Worm (Caenorhabditis elegans) whole organism, young adult: ENCODE data around the gene nspc-18.
A peak's percentile ranks its signal among the peaks of the same experiment; 100 is the strongest.

Source experiments
- B0019.2 ChIP-seq: fragments of 200-800 bp; sonication (Bioruptor generic); conservative IDR thresholded peaks from 2 replicates; pipeline ENCODE4 v1.3.6; 2022; ENCODE audit warnings: missing genetic modification reagents, missing genetic modification characterization, missing compliant biosample characterization
- B0035.1 ChIP-seq: sonication (generic microtip); optimal IDR thresholded peaks from 2 replicates; lab custom pipeline; 2016; ENCODE audit warnings: missing genetic modification characterization, mild to moderate bottlenecking, missing compliant biosample characterization, missing genotype, missing genetic modification reagents
- B0336.3 ChIP-seq: fragments of 200-800 bp; sonication (Bioruptor generic); IDR thresholded peaks from 2 replicates; pipeline ENCODE4 v1.3.6; 2022; ENCODE audit warnings: missing genetic modification characterization, missing compliant biosample characterization
- C06A6.2 ChIP-seq: fragments of 200-800 bp; sonication (Bioruptor generic); conservative IDR thresholded peaks from 2 replicates; pipeline ENCODE4 v1.3.6; 2022; ENCODE audit warnings: missing genetic modification characterization, missing compliant biosample characterization
- C17E4.6 ChIP-seq: fragments of 200-800 bp; sonication (Bioruptor generic); IDR thresholded peaks from 2 replicates; pipeline ENCODE4 v1.3.6; 2022; ENCODE audit warnings: missing genetic modification reagents, missing genetic modification characterization, missing compliant biosample characterization
- D2030.7 ChIP-seq: fragments of 200-800 bp; sonication (Bioruptor generic); IDR thresholded peaks from 2 replicates; pipeline ENCODE4 v1.3.6; 2022; ENCODE audit warnings: missing genetic modification reagents, missing genetic modification characterization, missing compliant biosample characterization
- F39B2.1 ChIP-seq: fragments of 200-800 bp; sonication (Bioruptor generic); IDR thresholded peaks from 2 replicates; pipeline ENCODE4 v1.3.6; 2022; ENCODE audit warnings: missing genetic modification reagents, missing genetic modification characterization, missing compliant biosample characterization
- F49E8.2 ChIP-seq: sonication (generic microtip); optimal IDR thresholded peaks from 3 replicates; lab custom pipeline; 2017; ENCODE audit warnings: missing genetic modification characterization, mild to moderate bottlenecking, missing compliant biosample characterization, antibody characterized with exemption, moderate library complexity; ENCODE audit not compliant: insufficient read depth
- K11D2.4 ChIP-seq: fragments of 200-800 bp; sonication (Bioruptor generic); IDR thresholded peaks from 2 replicates; pipeline ENCODE4 v1.3.6; 2022; ENCODE audit warnings: missing genetic modification reagents, missing genetic modification characterization, missing compliant biosample characterization
- K12H6.12 ChIP-seq: fragments of 200-800 bp; sonication (Bioruptor generic); optimal IDR thresholded peaks from 2 replicates; lab custom pipeline; 2018; ENCODE audit warnings: mild to moderate bottlenecking, missing genetic modification characterization, missing compliant biosample characterization
- T07F8.4 ChIP-seq: sonication (generic microtip); optimal IDR thresholded peaks from 2 replicates; lab custom pipeline; 2016; ENCODE audit warnings: mild to moderate bottlenecking, missing genetic modification characterization, moderate library complexity, missing compliant biosample characterization
- Y56A3A.18 ChIP-seq: fragments of 200-800 bp; sonication (Bioruptor generic); IDR thresholded peaks from 2 replicates; pipeline ENCODE4 v1.3.6; 2022; ENCODE audit warnings: missing genetic modification reagents, missing genetic modification characterization, missing compliant biosample characterization
- akir-1 ChIP-seq: fragments of 200-800 bp; sonication (Bioruptor generic); optimal IDR thresholded peaks from 2 replicates; lab custom pipeline; 2018; ENCODE audit warnings: mild to moderate bottlenecking, missing genetic modification characterization, moderate library complexity, missing compliant biosample characterization
- aptf-3 ChIP-seq: fragments of 200-800 bp; sonication (Bioruptor generic); IDR thresholded peaks from 2 replicates; pipeline ENCODE4 v1.3.6; 2022; ENCODE audit warnings: missing genetic modification characterization, missing compliant biosample characterization
- bed-1 ChIP-seq: fragments of 200-800 bp; sonication (Bioruptor generic); IDR thresholded peaks from 2 replicates; pipeline ENCODE4 v1.3.6; 2022; ENCODE audit warnings: missing genetic modification reagents, missing genetic modification characterization, missing compliant biosample characterization
- ccch-3 ChIP-seq: fragments of 200-800 bp; sonication (Bioruptor generic); optimal IDR thresholded peaks from 2 replicates; lab custom pipeline; 2018; ENCODE audit warnings: mild to moderate bottlenecking, missing genetic modification characterization, missing compliant biosample characterization
- cebp-1 ChIP-seq, 2 experiments: fragments of 200-800 bp in 1 of 2; sonication (Bioruptor generic) in 1 of 2; sonication (generic microtip) in 1 of 2; IDR thresholded peaks in 1 of 2; optimal IDR thresholded peaks in 1 of 2; 2 replicates each; pipeline versions ENCODE4 v1.3.6 to Lab custom; 2017 to 2022; ENCODE audit warnings: missing compliant biosample characterization in 2 of 2, missing genetic modification characterization in 2 of 2, mild to moderate bottlenecking in 1 of 2, missing genetic modification reagents in 1 of 2, moderate library complexity in 1 of 2
- ceh-100 ChIP-seq: fragments of 200-800 bp; sonication (Bioruptor generic); IDR thresholded peaks from 2 replicates; pipeline ENCODE4 v1.3.6; 2022; ENCODE audit warnings: missing genetic modification reagents, missing genetic modification characterization, missing compliant biosample characterization
- ceh-27 ChIP-seq: fragments of 200-800 bp; sonication (Bioruptor generic); optimal IDR thresholded peaks from 2 replicates; lab custom pipeline; 2018; ENCODE audit warnings: mild to moderate bottlenecking, missing genetic modification characterization, moderate library complexity, missing compliant biosample characterization
- ceh-91 ChIP-seq: fragments of 200-800 bp; sonication (Bioruptor generic); IDR thresholded peaks from 2 replicates; pipeline ENCODE4 v1.3.6; 2022; ENCODE audit warnings: missing genetic modification reagents, missing genetic modification characterization, missing compliant biosample characterization
- chd-7 ChIP-seq: sonication (generic microtip); optimal IDR thresholded peaks from 2 replicates; lab custom pipeline; 2016; ENCODE audit warnings: mild to moderate bottlenecking, missing genetic modification characterization, moderate library complexity, missing compliant biosample characterization
- dpl-1 ChIP-seq: fragments of 150-350 bp; optimal IDR thresholded peaks from 2 replicates; lab custom pipeline; 2014; ENCODE audit warnings: missing biosample characterization, missing genetic modification reagents, missing genetic modification characterization
- egl-18 ChIP-seq: fragments of 200-800 bp; sonication (Bioruptor generic); IDR thresholded peaks from 2 replicates; pipeline ENCODE4 v1.3.6; 2022; ENCODE audit warnings: missing genetic modification reagents, missing genetic modification characterization, missing compliant biosample characterization
- ets-4 ChIP-seq: fragments of 200-800 bp; sonication (Bioruptor generic); optimal IDR thresholded peaks from 2 replicates; lab custom pipeline; 2018; ENCODE audit warnings: mild to moderate bottlenecking, missing genetic modification characterization, missing compliant biosample characterization
- hlh-12 ChIP-seq: sonication (generic microtip); optimal IDR thresholded peaks from 2 replicates; lab custom pipeline; 2016; ENCODE audit warnings: missing genetic modification characterization, missing compliant biosample characterization
- lag-1 ChIP-seq: fragments of 200-800 bp; sonication (Bioruptor generic); IDR thresholded peaks from 2 replicates; pipeline ENCODE4 v1.3.6; 2022; ENCODE audit warnings: missing genetic modification reagents, missing genetic modification characterization, missing compliant biosample characterization
- lin-26 ChIP-seq: fragments of 200-800 bp; sonication (Bioruptor generic); IDR thresholded peaks from 2 replicates; pipeline ENCODE4 v1.3.6; 2022; ENCODE audit warnings: missing genetic modification reagents, missing genetic modification characterization, missing compliant biosample characterization
- lin-40 ChIP-seq: sonication (generic microtip); optimal IDR thresholded peaks from 2 replicates; lab custom pipeline; 2016; ENCODE audit warnings: missing genetic modification characterization, mild to moderate bottlenecking, missing compliant biosample characterization, missing genotype, missing genetic modification reagents
- lir-1 ChIP-seq: fragments of 200-800 bp; sonication (Bioruptor generic); conservative IDR thresholded peaks from 2 replicates; pipeline ENCODE4 v1.3.6; 2022; ENCODE audit warnings: missing genetic modification reagents, missing genetic modification characterization, missing compliant biosample characterization
- madf-3 ChIP-seq: fragments of 200-800 bp; sonication (Bioruptor generic); IDR thresholded peaks from 2 replicates; pipeline ENCODE4 v1.3.6; 2022; ENCODE audit warnings: missing genetic modification reagents, missing genetic modification characterization, missing compliant biosample characterization
- madf-6 ChIP-seq: fragments of 200-800 bp; sonication (Bioruptor generic); IDR thresholded peaks from 2 replicates; pipeline ENCODE4 v1.3.6; 2022; ENCODE audit warnings: missing genetic modification reagents, missing genetic modification characterization, missing compliant biosample characterization
- mel-28 ChIP-seq: sonication (generic microtip); optimal IDR thresholded peaks from 2 replicates; lab custom pipeline; 2016; ENCODE audit warnings: borderline replicate concordance, mild to moderate bottlenecking, missing genetic modification characterization, missing compliant biosample characterization
- mxl-1 ChIP-seq: sonication (generic microtip); optimal IDR thresholded peaks from 2 replicates; lab custom pipeline; 2016; ENCODE audit warnings: missing genetic modification characterization, missing compliant biosample characterization
- nfya-1 ChIP-seq: sonication (generic microtip); optimal IDR thresholded peaks from 2 replicates; lab custom pipeline; 2017; ENCODE audit warnings: antibody characterized with exemption, missing compliant biosample characterization, missing genetic modification characterization, borderline replicate concordance; ENCODE audit not compliant: insufficient read depth
- nhr-120 ChIP-seq: fragments of 200-800 bp; sonication (Bioruptor generic); IDR thresholded peaks from 2 replicates; pipeline ENCODE4 v1.3.6; 2022; ENCODE audit warnings: missing genetic modification characterization, missing compliant biosample characterization
- nhr-179 ChIP-seq: sonication (generic microtip); optimal IDR thresholded peaks from 2 replicates; lab custom pipeline; 2016; ENCODE audit warnings: mild to moderate bottlenecking, missing genetic modification characterization, missing compliant biosample characterization
- pha-4 ChIP-seq: fragments of 150-350 bp; sonication (generic microtip); optimal IDR thresholded peaks from 2 replicates; lab custom pipeline; 2014; ENCODE audit warnings: missing biosample characterization, missing genetic modification reagents, missing genetic modification characterization
- rcor-1 ChIP-seq: fragments of 200-800 bp; sonication (Bioruptor generic); IDR thresholded peaks from 2 replicates; pipeline ENCODE4 v1.3.6; 2022; ENCODE audit warnings: missing genetic modification reagents, missing genetic modification characterization, missing compliant biosample characterization
- repo-1 ChIP-seq: sonication (generic microtip); optimal IDR thresholded peaks from 2 replicates; lab custom pipeline; 2017; ENCODE audit warnings: mild to moderate bottlenecking, missing genetic modification characterization, missing compliant biosample characterization
- snpc-1.3 ChIP-seq: sonication (generic microtip); optimal IDR thresholded peaks from 2 replicates; lab custom pipeline; 2017; ENCODE audit warnings: missing genetic modification characterization, mild to moderate bottlenecking, missing compliant biosample characterization, antibody characterized with exemption, moderate library complexity, missing genotype, missing genetic modification reagents; ENCODE audit not compliant: insufficient read depth
- snpc-3.4 ChIP-seq: sonication (generic microtip); optimal IDR thresholded peaks from 2 replicates; lab custom pipeline; 2017; ENCODE audit warnings: missing genetic modification characterization, mild to moderate bottlenecking, missing compliant biosample characterization, antibody characterized with exemption, moderate library complexity, missing genotype, missing genetic modification reagents
- unc-62 ChIP-seq: fragments of 150-350 bp; optimal IDR thresholded peaks from 2 replicates; lab custom pipeline; 2014; ENCODE audit warnings: missing biosample characterization, missing genetic modification reagents, missing genetic modification characterization
- xnd-1 ChIP-seq: sonication (generic microtip); optimal IDR thresholded peaks from 2 replicates; lab custom pipeline; 2016; ENCODE audit warnings: missing genotype, missing genetic modification reagents, missing genetic modification characterization, missing compliant biosample characterization
- zfh-2 ChIP-seq: fragments of 200-800 bp; sonication (Bioruptor generic); conservative IDR thresholded peaks from 2 replicates; pipeline ENCODE4 v1.3.6; 2022; ENCODE audit warnings: missing genetic modification reagents, missing genetic modification characterization, missing compliant biosample characterization
- ztf-22 ChIP-seq: fragments of 200-800 bp; sonication (Bioruptor generic); optimal IDR thresholded peaks from 2 replicates; lab custom pipeline; 2018; ENCODE audit warnings: mild to moderate bottlenecking, missing genetic modification characterization, moderate library complexity, missing compliant biosample characterization

nspc-18 gene

DNA sequence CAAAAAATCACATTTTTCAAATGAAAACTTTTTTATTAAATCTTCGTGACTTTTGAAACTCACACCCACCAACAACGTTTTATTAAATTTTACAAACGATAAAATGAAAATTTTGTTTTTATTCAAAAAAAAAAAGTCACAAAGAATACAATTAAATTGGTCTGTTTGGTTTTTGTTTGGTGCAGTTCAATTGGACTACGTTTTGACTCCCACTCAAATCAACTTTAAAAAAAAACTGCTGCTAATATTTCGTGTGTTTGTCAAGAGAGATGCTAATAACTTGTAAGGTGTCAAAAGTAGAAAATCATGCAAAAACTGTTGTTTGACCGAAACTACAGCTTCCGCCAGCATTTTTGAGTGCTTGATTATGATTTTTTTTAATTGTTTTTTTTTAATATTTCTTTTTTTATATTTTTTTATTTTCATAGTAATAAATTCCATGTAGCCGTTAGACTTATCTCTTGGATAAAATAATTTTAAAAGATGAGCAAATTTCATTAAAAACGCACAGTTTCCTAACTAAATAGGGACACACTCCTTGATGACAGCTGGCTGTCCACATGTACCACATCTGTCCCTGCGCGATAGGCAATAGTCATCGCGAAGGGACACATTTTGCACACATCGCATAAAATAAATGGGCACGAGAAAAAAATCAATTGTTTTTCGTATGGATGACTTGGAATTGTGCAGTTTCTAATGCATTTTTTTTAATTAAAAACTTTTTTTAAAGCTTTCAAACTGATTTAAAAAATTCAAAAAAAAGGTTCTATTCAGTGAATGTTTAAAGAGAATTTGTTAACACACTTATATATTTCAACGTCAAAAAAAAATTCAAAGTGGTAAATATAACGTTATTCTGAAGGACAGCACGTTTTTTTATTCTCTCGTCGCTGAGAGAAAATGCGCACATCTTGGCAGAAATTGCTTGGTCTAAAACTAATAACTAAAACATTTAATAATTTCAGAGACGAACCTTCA, 1.8 kb downstream of the nspc-18 start:
- TF ChIP-seq K11D2.4 (GFP tag; lab: Robert Waterston, UW) (peak; percentile 100), mxl-1 (tag; lab: Kevin White, UChicago) (peak; percentile 66), B0019.2 (GFP tag; lab: Robert Waterston, UW) (no peak), nhr-179 (tag; lab: Kevin White, UChicago) (peak; percentile 87), egl-18 (GFP tag; lab: Robert Waterston, UW) (peak; percentile 97), cebp-1 (GFP tag; IDR thresholded peaks at IDR 0.05; lab: Robert Waterston, UW) (peak; percentile 82), cebp-1 (tag; optimal IDR thresholded peaks at IDR 0.05; lab: Kevin White, UChicago) (peak; percentile 98), lir-1 (GFP tag; lab: Robert Waterston, UW) (peak; percentile 94), K12H6.12 (peak; percentile 98), chd-7 (tag; lab: Kevin White, UChicago) (peak; percentile 98), rcor-1 (GFP tag; lab: Robert Waterston, UW) (peak; percentile 97), B0336.3 (GFP tag; lab: Robert Waterston, UW) (peak; percentile 100), hlh-12 (tag; lab: Kevin White, UChicago) (peak; percentile 33), lin-40 (tag; lab: Kevin White, UChicago) (peak; percentile 100), pha-4 (tag; lab: Kevin White, UChicago) (peak; percentile 40), F39B2.1 (GFP tag; lab: Robert Waterston, UW) (0 out of 2 replicates have a peak, but pooled peaks have one; percentile 54), ccch-3 (GFP tag; lab: Kevin White, UChicago) (peak; percentile 87), nfya-1 (tag; lab: Kevin White, UChicago) (no peak), aptf-3 (no peak), xnd-1 (tag; lab: Kevin White, UChicago) (no peak), lag-1 (GFP tag; lab: Robert Waterston, UW) (peak; percentile 92), F49E8.2 (no peak), lin-26 (peak; percentile 85), ztf-22 (GFP tag; lab: Kevin White, UChicago) (peak; percentile 98), Y56A3A.18 (peak; percentile 100), dpl-1 (GFP tag; lab: Kevin White, UChicago) (no peak), B0035.1 (tag; lab: Kevin White, UChicago) (peak; percentile 97), repo-1 (tag; lab: Kevin White, UChicago) (peak; percentile 100), D2030.7 (GFP tag; lab: Robert Waterston, UW) (no peak), bed-1 (GFP tag; lab: Robert Waterston, UW) (0 out of 2 replicates have a peak, but pooled peaks have one; percentile 68), akir-1 (peak; percentile 72), mel-28 (tag; lab: Kevin White, UChicago) (peak; percentile 75), ets-4 (peak; percentile 93), C17E4.6 (GFP tag; lab: Robert Waterston, UW) (peak; percentile 96), unc-62 (GFP tag; lab: Kevin White, UChicago) (peak; percentile 79), C06A6.2 (GFP tag; lab: Robert Waterston, UW) (peak; percentile 98), T07F8.4 (tag; lab: Kevin White, UChicago) (peak; percentile 95), snpc-1.3 (tag; lab: Kevin White, UChicago) (peak; percentile 56), madf-6 (GFP tag; lab: Robert Waterston, UW) (no peak), madf-3 (peak; percentile 88), ceh-27 (GFP tag; lab: Kevin White, UChicago) (peak; percentile 99), zfh-2 (GFP tag; lab: Robert Waterston, UW) (no peak), nhr-120 (peak; percentile 95), snpc-3.4 (tag; lab: Kevin White, UChicago) (no peak), ceh-91 (GFP tag; lab: Robert Waterston, UW) (no peak), ceh-100 (GFP tag; lab: Robert Waterston, UW) (peak; percentile 71; the same call in 1 of the 2 replicates)
